Worm (Caenorhabditis elegans): ENCODE measurements around the gene C14C10.5.

DNA sequence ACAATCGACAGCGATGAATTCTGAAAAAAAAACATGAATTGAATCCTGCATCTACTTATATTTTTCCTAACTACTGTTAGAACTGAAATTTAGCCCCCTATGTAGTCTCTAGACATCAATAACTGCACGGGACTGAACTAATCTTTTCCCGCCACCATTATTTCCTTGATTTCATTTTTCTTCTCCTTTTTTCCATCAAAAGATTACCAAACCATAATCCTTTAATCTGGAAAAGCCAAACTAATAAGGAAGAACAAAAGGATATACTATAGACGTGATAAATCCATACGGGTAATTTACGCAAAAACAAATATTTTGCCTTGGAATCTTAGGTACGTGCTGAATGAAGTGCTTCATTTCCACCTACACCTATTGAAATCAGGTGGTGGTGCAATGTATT, 32.7 kb upstream of the C14C10.5 start:
- TF ChIP-seq pros-1 (tag; optimal IDR thresholded peaks at IDR 0.05) (no peak), eyg-1 (tag; optimal IDR thresholded peaks at IDR 0.05) (no peak), ceh-48 (tag; optimal IDR thresholded peaks at IDR 0.05) (no peak), pqm-1 (tag; optimal IDR thresholded peaks at IDR 0.05) (no peak), ztf-16 (tag; optimal IDR thresholded peaks at IDR 0.05) (no peak)

All from whole organism, late embryonic.